Worm (Caenorhabditis elegans): ENCODE results near the gene T06E6.1.

ce11 chrV:15377903-15378302 lies 16.9 kb downstream of the T06E6.1 start, which contains the start of gene srh-122:
- no peak for TF ChIP-seq W03F9.2 (tag; optimal IDR thresholded peaks at IDR 0.05)
- no peak for TF ChIP-seq him-1 (tag; optimal IDR thresholded peaks at IDR 0.05)
